Fruit fly (Drosophila melanogaster) whole organism, wandering third instar larva: Measurements from ENCODE around the gene HisCl1.

Experiments used
- Abd-B ChIP-seq: fragments of >200 bp; optimal IDR thresholded peaks from 2 replicates; lab custom pipeline; 2017; ENCODE audit warnings: missing biosample characterization, missing genetic modification characterization
- CG32264 ChIP-seq: fragments of 200-800 bp; sonication (Bioruptor generic); optimal IDR thresholded peaks from 2 replicates; lab custom pipeline; 2016; ENCODE audit warnings: missing biosample characterization, missing genetic modification characterization
- CG9705 ChIP-seq: fragments of 200-800 bp; sonication (Bioruptor generic); optimal IDR thresholded peaks from 2 replicates; lab custom pipeline; 2018; ENCODE audit warnings: missing biosample characterization, mild to moderate bottlenecking, missing genetic modification characterization
- CrebA ChIP-seq: fragments of 200-800 bp; sonication (Bioruptor generic); optimal IDR thresholded peaks from 2 replicates; lab custom pipeline; 2016; ENCODE audit warnings: missing biosample characterization, mild to moderate bottlenecking, missing genetic modification characterization, borderline replicate concordance
- Dfd ChIP-seq: fragments of >200 bp; optimal IDR thresholded peaks from 2 replicates; lab custom pipeline; 2017; ENCODE audit warnings: missing biosample characterization, missing genetic modification characterization
- Dif ChIP-seq: fragments of 200-275, 200-300 bp; sonication (Bioruptor generic); optimal IDR thresholded peaks from 2 replicates; lab custom pipeline; 2018; ENCODE audit warnings: missing biosample characterization, missing genetic modification characterization; ENCODE audit not compliant: partially characterized antibody
- GATAd ChIP-seq: sonication (Bioruptor generic); optimal IDR thresholded peaks from 2 replicates; lab custom pipeline; 2016; ENCODE audit warnings: missing biosample characterization, missing genetic modification characterization
- HLH106 ChIP-seq: fragments of 200-800 bp; optimal IDR thresholded peaks from 3 replicates; lab custom pipeline; 2019; ENCODE audit warnings: missing biosample characterization, mild to moderate bottlenecking, missing genetic modification characterization, moderate library complexity
- Hnf4 ChIP-seq: fragments of 200-800 bp; sonication (Bioruptor generic); optimal IDR thresholded peaks from 2 replicates; lab custom pipeline; 2016; ENCODE audit warnings: missing biosample characterization, mild to moderate bottlenecking, missing genetic modification characterization
- Hr78 ChIP-seq: fragments of >200 bp; optimal IDR thresholded peaks from 2 replicates; lab custom pipeline; 2017; ENCODE audit warnings: missing biosample characterization, missing genetic modification characterization
- Hr83 ChIP-seq: fragments of 200-300 bp; sonication (Bioruptor generic); optimal IDR thresholded peaks from 2 replicates; lab custom pipeline; 2016; ENCODE audit warnings: missing biosample characterization, mild to moderate bottlenecking, missing genetic modification characterization, moderate library complexity; ENCODE audit not compliant: poor library complexity, severe bottlenecking
- Jra ChIP-seq: sonication (Bioruptor generic); optimal IDR thresholded peaks from 2 replicates; lab custom pipeline; 2016; ENCODE audit warnings: missing biosample characterization, missing genetic modification characterization
- Mio ChIP-seq: sonication (Bioruptor generic); optimal IDR thresholded peaks from 2 replicates; lab custom pipeline; 2016; ENCODE audit warnings: missing biosample characterization, missing genetic modification characterization
- Myc ChIP-seq: fragments of >200 bp; optimal IDR thresholded peaks from 2 replicates; lab custom pipeline; 2017
- N ChIP-seq: fragments of >200 bp; optimal IDR thresholded peaks from 2 replicates; lab custom pipeline; 2018; ENCODE audit warnings: missing biosample characterization, missing external identifiers, missing genetic modification characterization
- OdsH ChIP-seq: fragments of 200-800 bp; sonication (Bioruptor generic); optimal IDR thresholded peaks from 2 replicates; lab custom pipeline; 2016; ENCODE audit warnings: missing biosample characterization, mild to moderate bottlenecking, missing genetic modification characterization
- Rel ChIP-seq, 2 experiments: fragments of 200-800 bp; sonication (Bioruptor generic) in 1 of 2; optimal IDR thresholded peaks; 2 replicates in 1 of 2; 3 replicates in 1 of 2; lab custom pipeline; 2016 to 2019; ENCODE audit warnings: mild to moderate bottlenecking in 2 of 2, missing biosample characterization in 2 of 2, missing genetic modification characterization in 2 of 2, moderate library complexity in 1 of 2
- Sp1 ChIP-seq: fragments of 200-800 bp; sonication (Bioruptor generic); optimal IDR thresholded peaks from 3 replicates; lab custom pipeline; 2019; ENCODE audit warnings: missing biosample characterization, mild to moderate bottlenecking, missing genetic modification characterization, moderate library complexity
- Vsx2 ChIP-seq: fragments of 200-300, 225-300 bp; sonication (Bioruptor generic); optimal IDR thresholded peaks from 2 replicates; lab custom pipeline; 2018; ENCODE audit warnings: missing biosample characterization, missing genetic modification characterization; ENCODE audit not compliant: partially characterized antibody
- br ChIP-seq: fragments of 200-800 bp; sonication (Bioruptor generic); optimal IDR thresholded peaks from 2 replicates; lab custom pipeline; 2016; ENCODE audit warnings: missing biosample characterization, missing genetic modification characterization
- brk ChIP-seq: fragments of 200-800 bp; sonication (Bioruptor generic); optimal IDR thresholded peaks from 2 replicates; lab custom pipeline; 2016; ENCODE audit warnings: missing biosample characterization, mild to moderate bottlenecking, missing genetic modification characterization
- dl ChIP-seq, 2 experiments: fragments of 175-275, 200-275 bp in 1 of 2; fragments of 200-275 bp in 1 of 2; sonication (Bioruptor generic); optimal IDR thresholded peaks; lab custom pipeline; 2018; ENCODE audit warnings: mild to moderate bottlenecking in 2 of 2, missing biosample characterization in 2 of 2, missing genetic modification characterization in 2 of 2, moderate library complexity in 2 of 2; ENCODE audit not compliant: partially characterized antibody in 2 of 2, insufficient read depth in 1 of 2
- dmrt93B ChIP-seq: fragments of 200-800 bp; sonication (Bioruptor generic); optimal IDR thresholded peaks from 2 replicates; lab custom pipeline; 2018; ENCODE audit warnings: missing biosample characterization, mild to moderate bottlenecking, missing genetic modification characterization
- dsf ChIP-seq: sonication (Bioruptor generic); optimal IDR thresholded peaks from 2 replicates; lab custom pipeline; 2016; ENCODE audit warnings: missing biosample characterization, missing genetic modification characterization, borderline replicate concordance
- ey ChIP-seq: fragments of 200-800 bp; sonication (Bioruptor generic); optimal IDR thresholded peaks from 2 replicates; lab custom pipeline; 2016; ENCODE audit warnings: missing biosample characterization, missing genetic modification characterization
- foxo ChIP-seq, 2 experiments: fragments of 200-800 bp; sonication (Bioruptor generic); optimal IDR thresholded peaks; 2 replicates in 1 of 2; 3 replicates in 1 of 2; lab custom pipeline; 2016 to 2017; ENCODE audit warnings: missing biosample characterization in 2 of 2, missing genetic modification characterization in 2 of 2
- fru ChIP-seq: fragments of 200-800 bp; sonication (Bioruptor generic); optimal IDR thresholded peaks from 3 replicates; lab custom pipeline; 2016; ENCODE audit warnings: missing biosample characterization, mild to moderate bottlenecking, missing genetic modification characterization
- h ChIP-seq: fragments of 200-800 bp; sonication (Bioruptor generic); optimal IDR thresholded peaks from 3 replicates; lab custom pipeline; 2016; ENCODE audit warnings: missing biosample characterization, mild to moderate bottlenecking, missing genetic modification characterization
- jim ChIP-seq: fragments of 175-275, 200-325 bp; sonication (Bioruptor generic); optimal IDR thresholded peaks from 2 replicates; lab custom pipeline; 2016; ENCODE audit warnings: missing biosample characterization, mild to moderate bottlenecking, missing genetic modification characterization
- lola ChIP-seq: fragments of >200 bp; optimal IDR thresholded peaks from 2 replicates; lab custom pipeline; 2017; ENCODE audit warnings: missing biosample characterization, missing genetic modification characterization
- pan ChIP-seq: fragments of >200 bp; optimal IDR thresholded peaks from 2 replicates; lab custom pipeline; 2017
- psq ChIP-seq: fragments of 200-800 bp; sonication (Bioruptor generic); optimal IDR thresholded peaks from 3 replicates; lab custom pipeline; 2017; ENCODE audit warnings: missing biosample characterization, mild to moderate bottlenecking, missing genetic modification characterization, moderate library complexity
- rgr ChIP-seq: fragments of 200-800 bp; sonication (Bioruptor generic); optimal IDR thresholded peaks from 3 replicates; lab custom pipeline; 2016; ENCODE audit warnings: missing biosample characterization, mild to moderate bottlenecking, missing genetic modification characterization
- sage ChIP-seq: fragments of 200-800 bp; sonication (Bioruptor generic); optimal IDR thresholded peaks from 2 replicates; lab custom pipeline; 2016; ENCODE audit warnings: missing biosample characterization, mild to moderate bottlenecking, missing genetic modification characterization
- sv ChIP-seq: fragments of 200-800 bp; sonication (Bioruptor generic); optimal IDR thresholded peaks from 3 replicates; lab custom pipeline; 2016; ENCODE audit warnings: missing biosample characterization, missing genetic modification characterization
- tai ChIP-seq: sonication (Bioruptor generic); optimal IDR thresholded peaks from 2 replicates; lab custom pipeline; 2016; ENCODE audit warnings: missing biosample characterization, missing genetic modification characterization
- usp ChIP-seq: fragments of >200 bp; optimal IDR thresholded peaks from 2 replicates; lab custom pipeline; 2017; ENCODE audit warnings: missing biosample characterization, missing genetic modification characterization
- woc ChIP-seq: sonication (Bioruptor generic); optimal IDR thresholded peaks from 2 replicates; lab custom pipeline; 2016; ENCODE audit warnings: missing biosample characterization, mild to moderate bottlenecking, missing genetic modification characterization

Gene HisCl1

dm6 chr3R:11778012-11778865, 8.7 kb upstream of the HisCl1 start (continued):
- TF ChIP-seq dsf (GFP tag; lab: Kevin White, UChicago), result no peak
- TF ChIP-seq usp (GFP tag; lab: Kevin White, UChicago), result no peak
- TF ChIP-seq ey, result peak; percentile 44
- TF ChIP-seq Sp1 (GFP tag; lab: Kevin White, UChicago), result peak; percentile 70
- peak; percentile 16 for TF ChIP-seq br (GFP tag; lab: Kevin White, UChicago)

dm6 chr3R:11778879-11779278, 8.1 kb upstream of the HisCl1 start:
- no peak for TF ChIP-seq br (GFP tag; lab: Kevin White, UChicago)
- no peak for TF ChIP-seq Hr78 (GFP tag; lab: Kevin White, UChicago)
- TF ChIP-seq sv, result no peak
- peak; percentile 68 for TF ChIP-seq Vsx2 (GFP tag; lab: Kevin White, UChicago)
- no peak for TF ChIP-seq usp (GFP tag; lab: Kevin White, UChicago)
- no peak for TF ChIP-seq sage
- TF ChIP-seq dmrt93B (GFP tag; lab: Kevin White, UChicago), result no peak
- peak; percentile 63 for TF ChIP-seq Dif
- no peak for TF ChIP-seq GATAd (GFP tag; lab: Kevin White, UChicago)
- peak; percentile 63 for TF ChIP-seq Hr83 (GFP tag; lab: Kevin White, UChicago)
- TF ChIP-seq CrebA (GFP tag; lab: Kevin White, UChicago), result no peak
- no peak for TF ChIP-seq Dfd (GFP tag; lab: Kevin White, UChicago)
- no peak for TF ChIP-seq h (GFP tag; lab: Kevin White, UChicago)
- TF ChIP-seq tai, result no peak
- no peak for TF ChIP-seq OdsH (GFP tag; lab: Kevin White, UChicago)

dm6 chr3R:11779357-11780018, 7.5 kb upstream of the HisCl1 start:
- TF ChIP-seq tai (peak; percentile 50), h (GFP tag; lab: Kevin White, UChicago) (peak; percentile 92), N (GFP tag; lab: Kevin White, UChicago) (no peak), CG32264 (GFP tag; lab: Kevin White, UChicago) (peak; percentile 51), Abd-B (GFP tag; lab: Kevin White, UChicago) (no peak), Hr83 (GFP tag; lab: Kevin White, UChicago) (peak; percentile 49), Hnf4 (peak; percentile 75), Hr78 (GFP tag; lab: Kevin White, UChicago) (no peak), OdsH (GFP tag; lab: Kevin White, UChicago) (peak; percentile 90), pan (lab: Kevin White, UChicago) (no peak), sage (peak; percentile 82), ey (peak; percentile 89), dsf (GFP tag; lab: Kevin White, UChicago) (no peak), usp (GFP tag; lab: Kevin White, UChicago) (no peak), woc (GFP tag; lab: Kevin White, UChicago) (peak; percentile 93), jim (peak; percentile 0), foxo (GFP tag; optimal IDR thresholded peaks at IDR 0.05; lab: Kevin White, UChicago) (peak in 1 of 2 experiments; percentile 87), Jra (GFP tag; lab: Kevin White, UChicago) (peak; percentile 61), CrebA (GFP tag; lab: Kevin White, UChicago) (peak; percentile 17), fru (peak; percentile 90), Myc (lab: Kevin White, UChicago) (no peak), Sp1 (GFP tag; lab: Kevin White, UChicago) (peak; percentile 92), Vsx2 (GFP tag; lab: Kevin White, UChicago) (peak; percentile 57), rgr (GFP tag; lab: Kevin White, UChicago) (peak; percentile 86), Mio (no peak), br (GFP tag; lab: Kevin White, UChicago) (peak; percentile 82), CG9705 (GFP tag; lab: Kevin White, UChicago) (peak; percentile 46), psq (GFP tag; lab: Kevin White, UChicago) (peak; percentile 68), Dif (peak; percentile 80), dl (GFP tag; optimal IDR thresholded peaks at IDR 0.05; lab: Kevin White, UChicago; ENCODE audit: insufficient read depth in 1 of 2, partially characterized antibody in 2 of 2) (peak; percentile 79 to 84), Dfd (GFP tag; lab: Kevin White, UChicago) (no peak), sv (peak; percentile 68), GATAd (GFP tag; lab: Kevin White, UChicago) (no peak), HLH106 (tag; lab: Kevin White, UChicago) (peak; percentile 90), brk (GFP tag; lab: Kevin White, UChicago) (peak; percentile 69), dmrt93B (GFP tag; lab: Kevin White, UChicago) (peak; percentile 81), Rel (GFP tag; optimal IDR thresholded peaks at IDR 0.05; lab: Kevin White, UChicago) (no peak), Rel (tag; optimal IDR thresholded peaks at IDR 0.05; lab: Kevin White, UChicago) (peak; percentile 7), lola (GFP tag; lab: Kevin White, UChicago) (no peak)
